Fruit fly (Drosophila melanogaster) whole organism, wandering third instar larva: ENCODE results near the gene tai.

Source experiments
- OdsH ChIP-seq: fragments of 200-800 bp; sonication (Bioruptor generic); optimal IDR thresholded peaks from 2 replicates; lab custom pipeline; 2016; ENCODE audit warnings: missing biosample characterization, mild to moderate bottlenecking, missing genetic modification characterization
- h ChIP-seq: fragments of 200-800 bp; sonication (Bioruptor generic); optimal IDR thresholded peaks from 3 replicates; lab custom pipeline; 2016; ENCODE audit warnings: missing biosample characterization, mild to moderate bottlenecking, missing genetic modification characterization

dm6 chr2L:9198340-9198887, 31.8 kb downstream of the tai start:
- TF ChIP-seq OdsH: no peak
- TF ChIP-seq h (GFP tag; lab: Kevin White, UChicago): no peak
